Worm (Caenorhabditis elegans) whole organism, L3 larva: ENCODE results near the gene pqm-1.

Experiments
- R02D3.7 ChIP-seq: fragments of 150-350 bp; optimal IDR thresholded peaks from 2 replicates; lab custom pipeline; 2014; ENCODE audit warnings: missing biosample characterization, missing genetic modification characterization
- ZK546.5 ChIP-seq: sonication (generic microtip); optimal IDR thresholded peaks from 2 replicates; lab custom pipeline; 2017; ENCODE audit warnings: missing biosample characterization, missing genetic modification characterization
- ceh-16 ChIP-seq: sonication (generic microtip); optimal IDR thresholded peaks from 2 replicates; lab custom pipeline; 2017; ENCODE audit warnings: missing biosample characterization, missing genetic modification characterization
- ceh-28 ChIP-seq: fragments of 150-350 bp; optimal IDR thresholded peaks from 2 replicates; lab custom pipeline; 2014; ENCODE audit warnings: missing biosample characterization, missing genetic modification reagents, missing genetic modification characterization
- ceh-82 ChIP-seq: fragments of 150-350 bp; optimal IDR thresholded peaks from 2 replicates; lab custom pipeline; 2014; ENCODE audit warnings: missing biosample characterization, missing genetic modification characterization
- ceh-9 ChIP-seq: sonication (generic microtip); optimal IDR thresholded peaks from 2 replicates; lab custom pipeline; 2018; ENCODE audit warnings: missing biosample characterization, missing genetic modification characterization
- egl-27 ChIP-seq: sonication (generic microtip); optimal IDR thresholded peaks from 4 replicates; lab custom pipeline; 2017; ENCODE audit warnings: missing biosample characterization, missing genetic modification reagents, missing genetic modification characterization
- egl-5 ChIP-seq: fragments of 150-350 bp; optimal IDR thresholded peaks from 2 replicates; lab custom pipeline; 2017; ENCODE audit warnings: missing biosample characterization, missing genetic modification reagents, missing genetic modification characterization, inconsistent platforms
- elt-2 ChIP-seq: sonication (generic microtip); optimal IDR thresholded peaks from 2 replicates; lab custom pipeline; 2016; ENCODE audit warnings: missing genetic modification reagents, mild to moderate bottlenecking, missing genetic modification characterization, missing compliant biosample characterization
- elt-3 ChIP-seq, 3 experiments: fragments of 150-350 bp in 1 of 3; sonication (generic microtip) in 2 of 3; optimal IDR thresholded peaks; 2 replicates in 2 of 3; 4 replicates in 1 of 3; lab custom pipeline; 2014 to 2017; ENCODE audit warnings: missing biosample characterization in 3 of 3, missing genetic modification characterization in 3 of 3
- eor-1 ChIP-seq, 2 experiments: fragments of 150-350 bp; optimal IDR thresholded peaks; 2 replicates each; lab custom pipeline; 2014 to 2018; ENCODE audit warnings: missing biosample characterization in 2 of 2, missing genetic modification characterization in 2 of 2
- fkh-2 ChIP-seq: fragments of 150-350 bp; optimal IDR thresholded peaks from 2 replicates; lab custom pipeline; 2014; ENCODE audit warnings: missing biosample characterization, missing genetic modification reagents, missing genetic modification characterization
- fos-1 ChIP-seq: fragments of 150-350 bp; optimal IDR thresholded peaks from 2 replicates; lab custom pipeline; 2014; ENCODE audit warnings: missing biosample characterization, missing genetic modification characterization
- hmg-11 ChIP-seq: sonication (generic microtip); optimal IDR thresholded peaks from 2 replicates; lab custom pipeline; 2016; ENCODE audit warnings: missing genetic modification characterization, missing compliant biosample characterization
- jun-1 ChIP-seq: fragments of 150-350 bp; optimal IDR thresholded peaks from 2 replicates; lab custom pipeline; 2014; ENCODE audit warnings: missing biosample characterization, missing genetic modification reagents, missing genetic modification characterization
- lin-15B ChIP-seq: fragments of 150-350 bp; optimal IDR thresholded peaks from 2 replicates; lab custom pipeline; 2014; ENCODE audit warnings: missing biosample characterization, missing genetic modification characterization
- lin-39 ChIP-seq: fragments of 150-350 bp; optimal IDR thresholded peaks from 2 replicates; lab custom pipeline; 2018; ENCODE audit warnings: missing biosample characterization, missing genetic modification reagents, missing genetic modification characterization
- lsy-12 ChIP-seq: sonication (generic microtip); optimal IDR thresholded peaks from 2 replicates; lab custom pipeline; 2016; ENCODE audit warnings: mild to moderate bottlenecking, missing genetic modification characterization, missing compliant biosample characterization
- mdl-1 ChIP-seq: fragments of 150-350 bp; optimal IDR thresholded peaks from 2 replicates; lab custom pipeline; 2014; ENCODE audit warnings: missing biosample characterization, missing genetic modification characterization
- mml-1 ChIP-seq: fragments of 150-350 bp; sonication (generic microtip); optimal IDR thresholded peaks from 3 replicates; lab custom pipeline; 2014; ENCODE audit warnings: missing biosample characterization, missing genetic modification characterization
- nfya-1 ChIP-seq: sonication (generic microtip); optimal IDR thresholded peaks from 2 replicates; lab custom pipeline; 2017; ENCODE audit warnings: missing genetic modification characterization, mild to moderate bottlenecking, missing compliant biosample characterization, antibody characterized with exemption, moderate library complexity; ENCODE audit not compliant: insufficient read depth
- nhr-11 ChIP-seq: fragments of 150-350 bp; optimal IDR thresholded peaks from 2 replicates; lab custom pipeline; 2014; ENCODE audit warnings: missing biosample characterization, missing genetic modification characterization
- nhr-12 ChIP-seq: fragments of 150-350 bp; optimal IDR thresholded peaks from 2 replicates; lab custom pipeline; 2014; ENCODE audit warnings: missing biosample characterization, missing genetic modification characterization
- nhr-23 ChIP-seq: fragments of 150-350 bp; optimal IDR thresholded peaks from 2 replicates; lab custom pipeline; 2014; ENCODE audit warnings: missing biosample characterization, missing genetic modification reagents, missing genetic modification characterization
- nhr-237 ChIP-seq: fragments of 150-350 bp; optimal IDR thresholded peaks from 2 replicates; lab custom pipeline; 2014; ENCODE audit warnings: missing biosample characterization, missing genetic modification characterization
- nhr-25 ChIP-seq: sonication (generic microtip); optimal IDR thresholded peaks from 2 replicates; lab custom pipeline; 2017; ENCODE audit warnings: missing biosample characterization, missing genetic modification characterization
- nhr-28 ChIP-seq: fragments of 150-350 bp; optimal IDR thresholded peaks from 2 replicates; lab custom pipeline; 2014; ENCODE audit warnings: missing biosample characterization, missing genetic modification characterization
- nhr-43 ChIP-seq: sonication (generic microtip); optimal IDR thresholded peaks from 2 replicates; lab custom pipeline; 2016; ENCODE audit warnings: mild to moderate bottlenecking, missing genetic modification characterization, missing compliant biosample characterization; ENCODE audit not compliant: poor library complexity, severe bottlenecking
- nhr-67 ChIP-seq: fragments of 150-350 bp; optimal IDR thresholded peaks from 2 replicates; lab custom pipeline; 2014; ENCODE audit warnings: missing biosample characterization, missing genetic modification characterization
- nhr-77 ChIP-seq: fragments of 150-350 bp; optimal IDR thresholded peaks from 2 replicates; lab custom pipeline; 2014; ENCODE audit warnings: missing biosample characterization, missing genetic modification characterization
- pha-4 ChIP-seq: fragments of 150-350 bp; optimal IDR thresholded peaks from 2 replicates; lab custom pipeline; 2014; ENCODE audit warnings: missing biosample characterization, missing genetic modification reagents, missing genetic modification characterization
- pqm-1 ChIP-seq: fragments of 150-350 bp; optimal IDR thresholded peaks from 2 replicates; lab custom pipeline; 2017; ENCODE audit warnings: missing biosample characterization, missing genetic modification characterization, inconsistent platforms
- snpc-4 ChIP-seq: fragments of 150-350 bp; optimal IDR thresholded peaks from 2 replicates; lab custom pipeline; 2014; ENCODE audit warnings: missing biosample characterization, missing genetic modification characterization
- tbx-2 ChIP-seq: sonication (generic microtip); optimal IDR thresholded peaks from 2 replicates; lab custom pipeline; 2016; ENCODE audit warnings: mild to moderate bottlenecking, missing genetic modification characterization, missing compliant biosample characterization
- unc-62 ChIP-seq: fragments of 150-350 bp; sonication (generic microtip); optimal IDR thresholded peaks from 4 replicates; lab custom pipeline; 2014; ENCODE audit warnings: missing biosample characterization, missing genetic modification reagents, missing genetic modification characterization
- ztf-4 ChIP-seq: fragments of 150-350 bp; optimal IDR thresholded peaks from 2 replicates; lab custom pipeline; 2014; ENCODE audit warnings: missing biosample characterization, missing genetic modification characterization

The pqm-1 gene

DNA sequence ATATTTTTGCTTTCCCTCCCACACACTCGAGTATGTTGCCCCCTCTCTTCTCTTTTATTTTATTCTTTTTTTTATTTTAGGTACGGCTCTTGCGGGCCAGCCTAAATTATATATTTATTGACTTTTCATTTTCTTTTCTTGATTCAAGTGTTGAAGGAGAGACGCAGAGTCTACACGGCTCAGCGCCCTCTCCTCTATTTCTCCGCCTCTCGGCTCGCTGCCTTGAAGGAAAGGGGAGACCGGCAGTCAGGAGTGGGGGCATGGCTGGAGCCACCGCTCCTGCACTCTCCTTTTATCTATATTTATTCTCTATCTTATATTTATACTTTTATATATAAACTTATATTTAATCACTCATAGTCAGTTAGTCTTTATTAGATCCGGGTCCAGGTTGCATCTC is 14.0 kb upstream of the pqm-1 start:
- TF ChIP-seq lsy-12 (no peak), nfya-1 (tag; lab: Kevin White, UChicago) (peak; percentile 40), lin-39 (tag; lab: Kevin White, UChicago) (no peak), snpc-4 (tag; lab: Kevin White, UChicago) (peak; percentile 69), pha-4 (tag; lab: Kevin White, UChicago) (peak; percentile 43), nhr-43 (tag; lab: Kevin White, UChicago) (no peak), tbx-2 (tag; lab: Kevin White, UChicago) (no peak), ceh-82 (tag; lab: Kevin White, UChicago) (no peak), nhr-25 (tag; lab: Kevin White, UChicago) (no peak), fos-1 (tag; lab: Kevin White, UChicago) (no peak), mml-1 (tag; lab: Kevin White, UChicago) (no peak), mdl-1 (tag; lab: Kevin White, UChicago) (no peak)

- TF ChIP-seq egl-5 (tag; lab: Kevin White, UChicago): no peak
- TF ChIP-seq eor-1 (tag; optimal IDR thresholded peaks at IDR 0.05; lab: Kevin White, UChicago): no peak
- no peak for TF ChIP-seq hmg-11 (tag; lab: Kevin White, UChicago)
- no peak for TF ChIP-seq nhr-77
These were observed 10.9 kb upstream of the pqm-1 start for ce11 chrII:11163291-11163690.

- TF ChIP-seq elt-2 (no peak), elt-3 (tag; optimal IDR thresholded peaks at IDR 0.05; lab: Kevin White, UChicago) (peak in 1 of 3 experiments; percentile 24)
- TF ChIP-seq, all 47 proteins: peak for 1
These were observed 10.0 kb upstream of the pqm-1 start, which contains the start of gene ptr-13 for ce11 chrII:11162390-11162789. ptr-13 (minus strand) TSS chrII:11162481.

ce11 chrII:11161675-11162074 is 9.3 kb upstream of the pqm-1 start:
- TF ChIP-seq nhr-25 (tag; lab: Kevin White, UChicago): peak; percentile 26
- no peak for TF ChIP-seq pha-4 (tag; lab: Kevin White, UChicago)
- no peak for TF ChIP-seq nhr-11 (tag; lab: Kevin White, UChicago)
- no peak for TF ChIP-seq nhr-237 (tag; lab: Kevin White, UChicago)
- TF ChIP-seq ceh-16 (tag; lab: Kevin White, UChicago): no peak

ce11 chrII:11157660-11158059 is 5.3 kb upstream of the pqm-1 start:
- TF ChIP-seq jun-1 (tag; lab: Kevin White, UChicago) (peak; percentile 32), nhr-25 (tag; lab: Kevin White, UChicago) (peak; percentile 42), nhr-67 (tag; lab: Kevin White, UChicago) (no peak), pha-4 (tag; lab: Kevin White, UChicago) (peak; percentile 12), nhr-28 (tag; lab: Kevin White, UChicago) (no peak), snpc-4 (tag; lab: Kevin White, UChicago) (peak; percentile 3), lin-39 (tag; lab: Kevin White, UChicago) (peak; percentile 58), nfya-1 (tag; lab: Kevin White, UChicago) (peak; percentile 42), pqm-1 (tag; lab: Kevin White, UChicago) (no peak), nhr-43 (tag; lab: Kevin White, UChicago) (peak; percentile 33), R02D3.7 (tag; lab: Kevin White, UChicago) (peak; percentile 3), tbx-2 (tag; lab: Kevin White, UChicago) (no peak), hmg-11 (tag; lab: Kevin White, UChicago) (peak; percentile 77), ceh-82 (tag; lab: Kevin White, UChicago) (peak; percentile 12), ceh-9 (tag; lab: Kevin White, UChicago) (no peak), nhr-23 (tag; lab: Kevin White, UChicago) (no peak), unc-62 (GFP tag; lab: Kevin White, UChicago) (peak; percentile 11), elt-2 (peak; percentile 56)
- TF ChIP-seq, all 47 proteins: peak for 12

DNA sequence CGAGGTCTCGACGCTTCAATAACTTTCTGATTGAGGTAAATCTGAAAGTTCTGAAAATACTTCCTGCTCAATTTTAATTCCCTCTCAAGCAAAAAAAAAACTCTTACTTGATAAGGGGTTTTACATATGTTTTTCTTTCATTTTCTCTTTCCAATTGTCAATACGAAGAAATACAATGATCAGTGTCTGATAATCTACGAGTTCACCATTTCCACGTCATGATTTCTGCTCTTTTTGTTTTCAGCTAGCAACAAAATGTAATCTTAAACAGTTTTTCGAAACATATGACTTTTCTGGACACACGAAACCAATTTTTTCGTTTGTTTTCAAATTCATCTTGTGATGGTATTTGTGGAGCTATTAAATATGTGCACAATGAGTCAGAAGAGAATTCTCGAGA is 3.8 kb upstream of the pqm-1 start:
- no peak for TF ChIP-seq fkh-2 (tag; lab: Kevin White, UChicago)
- TF ChIP-seq jun-1 (tag; lab: Kevin White, UChicago): peak; percentile 18
- TF ChIP-seq nhr-77: no peak
- TF ChIP-seq ZK546.5 (tag; lab: Kevin White, UChicago): no peak
- no peak for TF ChIP-seq lin-15B (tag; lab: Kevin White, UChicago)
- TF ChIP-seq nhr-67 (tag; lab: Kevin White, UChicago): no peak
- TF ChIP-seq lsy-12: no peak
- TF ChIP-seq ceh-82 (tag; lab: Kevin White, UChicago): no peak
- no peak for TF ChIP-seq nhr-43 (tag; lab: Kevin White, UChicago)
- TF ChIP-seq snpc-4 (tag; lab: Kevin White, UChicago): no peak
- no peak for TF ChIP-seq ztf-4 (tag; lab: Kevin White, UChicago)
- TF ChIP-seq ceh-28 (tag; lab: Kevin White, UChicago): no peak
- no peak for TF ChIP-seq nhr-28 (tag; lab: Kevin White, UChicago)
- peak; percentile 53 for TF ChIP-seq elt-2
- no peak for TF ChIP-seq lin-39 (tag; lab: Kevin White, UChicago)
- no peak for TF ChIP-seq nhr-12 (tag; lab: Kevin White, UChicago)
- no peak for TF ChIP-seq tbx-2 (tag; lab: Kevin White, UChicago)
- no peak for TF ChIP-seq pqm-1 (tag; lab: Kevin White, UChicago)
- TF ChIP-seq pha-4 (tag; lab: Kevin White, UChicago): peak; percentile 65
- TF ChIP-seq egl-27 (tag; lab: Kevin White, UChicago): no peak
- no peak for TF ChIP-seq hmg-11 (tag; lab: Kevin White, UChicago)
